Worm (Caenorhabditis elegans) whole organism, L4 larva: ENCODE data around the gene unc-64.

Source experiments
- F10B5.3 ChIP-seq: sonication (generic microtip); optimal IDR thresholded peaks from 2 replicates; lab custom pipeline; 2016; ENCODE audit warnings: mild to moderate bottlenecking, missing genetic modification characterization, missing compliant biosample characterization
- F26F4.8 ChIP-seq: fragments of 200-800 bp; sonication (Bioruptor generic); conservative IDR thresholded peaks from 2 replicates; pipeline ENCODE4 v1.3.6; 2022; ENCODE audit warnings: missing genetic modification characterization, missing compliant biosample characterization
- F37D6.2 ChIP-seq: sonication (generic microtip); optimal IDR thresholded peaks from 2 replicates; lab custom pipeline; 2016; ENCODE audit warnings: mild to moderate bottlenecking, missing genetic modification characterization, missing compliant biosample characterization
- F44E2.7 ChIP-seq: fragments of 200-800 bp; sonication (Bioruptor generic); IDR thresholded peaks from 2 replicates; pipeline ENCODE4 v2.1.2; 2022; ENCODE audit warnings: missing genetic modification characterization, missing compliant biosample characterization
- Y48G9A.11 ChIP-seq: fragments of 200-800 bp; sonication (Bioruptor generic); IDR thresholded peaks from 2 replicates; pipeline ENCODE4 v1.3.6; 2022; ENCODE audit warnings: missing genetic modification reagents, missing genetic modification characterization, missing compliant biosample characterization
- Y5F2A.4 ChIP-seq: fragments of 200-800 bp; sonication (Bioruptor generic); optimal IDR thresholded peaks from 2 replicates; lab custom pipeline; 2018; ENCODE audit warnings: mild to moderate bottlenecking, missing genetic modification characterization, missing compliant biosample characterization
- arid-1 ChIP-seq: fragments of 200-800 bp; sonication (Bioruptor generic); conservative IDR thresholded peaks from 2 replicates; pipeline ENCODE4 v1.3.6; 2022; ENCODE audit warnings: missing genetic modification reagents, missing genetic modification characterization, missing compliant biosample characterization
- ceh-44 ChIP-seq: fragments of 200-800 bp; sonication (Bioruptor generic); IDR thresholded peaks from 2 replicates; pipeline ENCODE4 v1.3.6; 2022; ENCODE audit warnings: missing genetic modification reagents, missing genetic modification characterization, missing compliant biosample characterization
- ceh-62 ChIP-seq: sonication (generic microtip); optimal IDR thresholded peaks from 2 replicates; lab custom pipeline; 2017; ENCODE audit warnings: missing biosample characterization, missing genetic modification characterization
- ces-1 ChIP-seq: fragments of 150-350 bp; sonication (generic microtip); optimal IDR thresholded peaks from 4 replicates; lab custom pipeline; 2014; ENCODE audit warnings: missing biosample characterization, missing genetic modification reagents, missing genetic modification characterization
- ctbp-1 ChIP-seq: fragments of 200-800 bp; sonication (Bioruptor generic); IDR thresholded peaks from 2 replicates; pipeline ENCODE4 v1.3.6; 2022; ENCODE audit warnings: missing genetic modification reagents, missing genetic modification characterization, missing compliant biosample characterization
- daf-12 ChIP-seq: fragments of 150-350 bp; optimal IDR thresholded peaks from 2 replicates; lab custom pipeline; 2014; ENCODE audit warnings: missing biosample characterization, missing genetic modification reagents, missing genetic modification characterization
- daf-16 ChIP-seq, 3 experiments: sonication (generic microtip); optimal IDR thresholded peaks; 2 replicates each; lab custom pipeline; 2016 to 2017; ENCODE audit warnings: missing genetic modification characterization in 3 of 3, missing genetic modification reagents in 3 of 3, mild to moderate bottlenecking in 2 of 3, missing compliant biosample characterization in 2 of 3, missing biosample characterization in 1 of 3, moderate library complexity in 1 of 3
- dmd-8 ChIP-seq: fragments of 200-800 bp; sonication (Bioruptor generic); IDR thresholded peaks from 2 replicates; pipeline ENCODE4 v1.3.6; 2022; ENCODE audit warnings: missing genetic modification characterization, missing compliant biosample characterization
- dpl-1 ChIP-seq: fragments of 150-350 bp; optimal IDR thresholded peaks from 2 replicates; lab custom pipeline; 2014; ENCODE audit warnings: missing biosample characterization, missing genetic modification reagents, missing genetic modification characterization
- duxl-1 ChIP-seq: sonication (generic microtip); optimal IDR thresholded peaks from 2 replicates; lab custom pipeline; 2016; ENCODE audit warnings: mild to moderate bottlenecking, missing genetic modification characterization, moderate library complexity, missing compliant biosample characterization; ENCODE audit not compliant: poor library complexity
- hlh-11 ChIP-seq: fragments of 200-800 bp; sonication (Bioruptor generic); optimal IDR thresholded peaks from 2 replicates; lab custom pipeline; 2018; ENCODE audit warnings: mild to moderate bottlenecking, missing genetic modification characterization, missing compliant biosample characterization
- lim-7 ChIP-seq: fragments of 200-800 bp; sonication (Bioruptor generic); IDR thresholded peaks from 2 replicates; pipeline ENCODE4 v1.3.6; 2022; ENCODE audit warnings: missing genetic modification characterization, missing compliant biosample characterization
- lin-38 ChIP-seq: fragments of 200-800 bp; sonication (Bioruptor generic); IDR thresholded peaks from 2 replicates; pipeline ENCODE4 v1.3.6; 2022; ENCODE audit warnings: missing genetic modification reagents, missing genetic modification characterization, missing compliant biosample characterization
- lir-3 ChIP-seq: sonication (generic microtip); optimal IDR thresholded peaks from 2 replicates; lab custom pipeline; 2016; ENCODE audit warnings: mild to moderate bottlenecking, missing genetic modification characterization, missing compliant biosample characterization
- mdl-1 ChIP-seq, 2 experiments: fragments of 150-350 bp in 1 of 2; sonication (generic microtip) in 1 of 2; optimal IDR thresholded peaks; 2 replicates each; lab custom pipeline; 2014 to 2017; ENCODE audit warnings: missing biosample characterization in 2 of 2, missing genetic modification characterization in 2 of 2
- mes-2 ChIP-seq: sonication (generic microtip); optimal IDR thresholded peaks from 2 replicates; lab custom pipeline; 2016; ENCODE audit warnings: missing genotype, mild to moderate bottlenecking, missing genetic modification characterization, missing compliant biosample characterization; ENCODE audit not compliant: poor library complexity, severe bottlenecking
- nhr-237 ChIP-seq: sonication (generic microtip); optimal IDR thresholded peaks from 2 replicates; lab custom pipeline; 2017; ENCODE audit warnings: missing biosample characterization, missing genetic modification characterization
- nhr-28 ChIP-seq: fragments of 150-350 bp; optimal IDR thresholded peaks from 2 replicates; lab custom pipeline; 2014; ENCODE audit warnings: missing biosample characterization, missing genetic modification characterization
- nhr-41 ChIP-seq: fragments of 200-800 bp; sonication (Bioruptor generic); IDR thresholded peaks from 2 replicates; pipeline ENCODE4 v1.3.6; 2022; ENCODE audit warnings: missing genetic modification reagents, missing genetic modification characterization, missing compliant biosample characterization
- nhr-42 ChIP-seq: fragments of 200-800 bp; sonication (Bioruptor generic); IDR thresholded peaks from 2 replicates; pipeline ENCODE4 v1.3.6; 2022; ENCODE audit warnings: missing genetic modification characterization, missing compliant biosample characterization
- nhr-6 ChIP-seq: fragments of 150-350 bp; optimal IDR thresholded peaks from 2 replicates; lab custom pipeline; 2014; ENCODE audit warnings: missing biosample characterization, missing genetic modification characterization
- pha-4 ChIP-seq, 2 experiments: fragments of 150-350 bp in 1 of 2; fragments of 200-800 bp in 1 of 2; sonication (Bioruptor generic) in 1 of 2; IDR thresholded peaks in 1 of 2; optimal IDR thresholded peaks in 1 of 2; 2 replicates each; pipeline versions ENCODE4 v1.3.6 to Lab custom; 2014 to 2022; ENCODE audit warnings: missing genetic modification characterization in 2 of 2, missing genetic modification reagents in 2 of 2, missing biosample characterization in 1 of 2, missing compliant biosample characterization in 1 of 2
- php-3 ChIP-seq: fragments of 200-800 bp; sonication (Bioruptor generic); IDR thresholded peaks from 2 replicates; pipeline ENCODE4 v1.3.6; 2022; ENCODE audit warnings: missing genetic modification reagents, missing genetic modification characterization, missing compliant biosample characterization
- pqm-1 ChIP-seq: sonication (generic microtip); optimal IDR thresholded peaks from 2 replicates; lab custom pipeline; 2017; ENCODE audit warnings: missing biosample characterization, missing genetic modification characterization
- rbr-2 ChIP-seq: sonication (generic microtip); optimal IDR thresholded peaks from 2 replicates; lab custom pipeline; 2016; ENCODE audit warnings: missing genotype, missing genetic modification characterization, missing compliant biosample characterization
- set-16 ChIP-seq: fragments of 200-800 bp; sonication (Bioruptor generic); IDR thresholded peaks from 2 replicates; pipeline ENCODE4 v1.3.6; 2022; ENCODE audit warnings: missing genetic modification reagents, missing genetic modification characterization, missing compliant biosample characterization
- snpc-1.2 ChIP-seq: fragments of 200-800 bp; sonication (Bioruptor generic); IDR thresholded peaks from 2 replicates; pipeline ENCODE4 v1.3.6; 2022; ENCODE audit warnings: missing genetic modification reagents, missing genetic modification characterization, missing compliant biosample characterization
- unc-130 ChIP-seq: sonication (generic microtip); optimal IDR thresholded peaks from 2 replicates; lab custom pipeline; 2016; ENCODE audit warnings: missing genetic modification reagents, missing genetic modification characterization, missing compliant biosample characterization
- unc-62 ChIP-seq, 3 experiments: fragments of 150-350 bp in 1 of 3; sonication (generic microtip); optimal IDR thresholded peaks in 2 of 3; peaks in 1 of 3; 1 replicate in 1 of 3; 2 replicates in 2 of 3; lab custom pipeline; 2014 to 2017; ENCODE audit warnings: missing biosample characterization in 3 of 3, missing genetic modification characterization in 3 of 3, missing genetic modification reagents in 3 of 3, missing genotype in 1 of 3
- vab-7 ChIP-seq: fragments of 200-800 bp; sonication (Bioruptor generic); IDR thresholded peaks from 2 replicates; pipeline ENCODE4 v1.3.6; 2022; ENCODE audit warnings: missing genetic modification reagents, missing genetic modification characterization, missing compliant biosample characterization
- zfp-3 ChIP-seq: fragments of 200-800 bp; sonication (Bioruptor generic); conservative IDR thresholded peaks from 2 replicates; pipeline ENCODE4 v1.3.6; 2022; ENCODE audit warnings: missing genetic modification reagents, missing genetic modification characterization, missing compliant biosample characterization
- zip-11 ChIP-seq: fragments of 200-800 bp; sonication (Bioruptor generic); IDR thresholded peaks from 2 replicates; pipeline ENCODE4 v1.3.6; 2022; ENCODE audit warnings: missing genetic modification characterization, missing compliant biosample characterization
- ztf-11 ChIP-seq: fragments of 150-350 bp; optimal IDR thresholded peaks from 2 replicates; lab custom pipeline; 2014; ENCODE audit warnings: missing biosample characterization, missing genetic modification characterization

Gene unc-64

ce11 chrIII:13260344-13260743 is 16.7 kb upstream of the unc-64 start:
- TF ChIP-seq set-16 (GFP tag; lab: Robert Waterston, UW) (no peak), lin-38 (GFP tag; lab: Robert Waterston, UW) (0 out of 2 replicates have a peak, but pooled peaks have one; percentile 20), nhr-6 (tag; lab: Kevin White, UChicago) (no peak), F37D6.2 (no peak), unc-62 (GFP tag; optimal IDR thresholded peaks at IDR 0.05 in 1 of 2; lab: Kevin White, UChicago) (no peak), unc-62 (tag; optimal IDR thresholded peaks at IDR 0.05; lab: Kevin White, UChicago) (no peak), F44E2.7 (no peak), duxl-1 (tag; lab: Kevin White, UChicago) (no peak), rbr-2 (tag; lab: Kevin White, UChicago) (no peak), daf-12 (tag; lab: Kevin White, UChicago) (no peak), dpl-1 (GFP tag; lab: Kevin White, UChicago) (no peak), pha-4 (GFP tag; IDR thresholded peaks at IDR 0.05; lab: Robert Waterston, UW) (no peak), pha-4 (tag; optimal IDR thresholded peaks at IDR 0.05; lab: Kevin White, UChicago) (no peak), nhr-28 (tag; lab: Kevin White, UChicago) (no peak), arid-1 (GFP tag; lab: Robert Waterston, UW) (no peak), daf-16 (GFP tag; optimal IDR thresholded peaks at IDR 0.05; lab: Kevin White, UChicago) (peak in 1 of 2 experiments; percentile 2), daf-16 (tag; optimal IDR thresholded peaks at IDR 0.05; lab: Kevin White, UChicago) (peak; percentile 40), hlh-11 (tag; lab: Kevin White, UChicago) (no peak)

DNA sequence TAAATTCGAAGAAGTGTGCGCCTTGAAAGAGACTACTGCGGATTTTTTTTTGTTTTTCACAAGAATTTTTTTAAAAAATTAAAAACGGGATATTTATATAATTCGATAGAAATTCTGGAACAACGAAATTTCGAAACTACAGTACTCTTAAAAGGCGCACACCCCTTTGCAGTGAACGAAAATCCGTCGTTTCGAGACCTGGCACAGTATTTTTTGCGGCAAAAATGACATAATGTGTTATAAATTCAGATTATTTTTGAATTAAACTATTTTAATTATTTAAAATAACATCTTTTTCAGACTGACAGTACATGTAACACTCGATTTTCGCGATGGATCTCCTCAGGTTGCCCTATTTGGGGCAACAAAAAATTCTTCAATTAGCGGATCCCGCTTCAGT is 14.1 kb upstream of the unc-64 start, which contains the start of gene F56A8.4:
TSS of gene F56A8.4 (plus strand) at position 301 of the 400 bp plus-strand sequence.
- no peak for TF ChIP-seq set-16 (GFP tag; lab: Robert Waterston, UW)
- TF ChIP-seq pqm-1 (tag; lab: Kevin White, UChicago) = no peak
- no peak for TF ChIP-seq vab-7

ce11 chrIII:13265566-13265965 is 11.5 kb upstream of the unc-64 start, which contains the start of gene F56A8.5:
Gene F56A8.5, plus strand, starts transcription at chrIII:13265866.
- TF ChIP-seq ces-1 (GFP tag; lab: Kevin White, UChicago) (no peak), ctbp-1 (GFP tag; lab: Robert Waterston, UW) (no peak), F26F4.8 (no peak), zip-11 (GFP tag; lab: Robert Waterston, UW) (no peak), dmd-8 (no peak), Y48G9A.11 (no peak), F10B5.3 (tag; lab: Kevin White, UChicago) (no peak), ceh-62 (no peak), nhr-237 (tag; lab: Kevin White, UChicago) (no peak), mdl-1 (tag; optimal IDR thresholded peaks at IDR 0.05; lab: Kevin White, UChicago) (no peak), snpc-1.2 (no peak)
- TF ChIP-seq, all 104 proteins: peak for 0

DNA sequence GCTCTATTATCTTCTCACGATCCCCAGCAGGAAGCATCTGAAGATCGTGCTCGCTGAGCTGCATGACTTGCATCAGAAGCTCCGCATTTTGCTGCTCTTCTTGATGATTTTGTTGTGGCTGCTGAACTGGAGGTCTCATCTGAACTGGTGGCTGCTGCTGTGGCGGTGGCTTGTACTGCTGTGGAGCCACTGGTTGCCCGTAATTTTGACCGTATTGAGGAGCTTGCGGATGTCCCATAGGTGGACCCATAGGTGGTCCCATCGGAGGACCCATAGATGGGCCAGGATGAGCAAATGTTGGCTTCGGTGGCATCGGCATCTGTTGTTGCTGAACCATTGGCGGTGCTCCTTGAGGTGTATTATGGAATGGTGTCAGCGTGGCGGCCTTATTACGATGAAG is 10.0 kb upstream of the unc-64 start:
- TF ChIP-seq unc-130 (GFP tag; lab: Kevin White, UChicago) (no peak), lim-7 (GFP tag; lab: Robert Waterston, UW) (no peak), unc-62 (GFP tag; optimal IDR thresholded peaks at IDR 0.05 in 1 of 2; lab: Kevin White, UChicago) (peak in 1 of 2 experiments; percentile 28), unc-62 (tag; optimal IDR thresholded peaks at IDR 0.05; lab: Kevin White, UChicago) (no peak), zfp-3 (no peak), php-3 (0 out of 2 replicates have a peak, but pooled peaks have one; percentile 8), lir-3 (tag; lab: Kevin White, UChicago) (no peak), ceh-44 (GFP tag; lab: Robert Waterston, UW) (no peak), ztf-11 (no peak), Y48G9A.11 (no peak), mes-2 (no peak), nhr-42 (no peak), nhr-41 (no peak), Y5F2A.4 (GFP tag; lab: Kevin White, UChicago) (no peak), set-16 (GFP tag; lab: Robert Waterston, UW) (peak; percentile 57)
